Fruit fly (Drosophila melanogaster): ENCODE measurements around the gene AstCC.

The AstCC gene

dm6 chr2L:11037583-11038517 lies 47.2 kb downstream of the AstCC start:
- TF ChIP-seq CG5204 (GFP tag; optimal IDR thresholded peaks at IDR 0.05), result no peak
- TF ChIP-seq CG14711 (tag; optimal IDR thresholded peaks at IDR 0.05), result no peak
- no peak for TF ChIP-seq bab1 (GFP tag; optimal IDR thresholded peaks at IDR 0.05)
- no peak for TF ChIP-seq tj (GFP tag; optimal IDR thresholded peaks at IDR 0.05)
- TF ChIP-seq kay (GFP tag; ENCODE audit: borderline replicate concordance), result peak; percentile 27
- TF ChIP-seq CG33017 (tag; optimal IDR thresholded peaks at IDR 0.05), result no peak

dm6 chr2L:11034495-11034894 lies 50.5 kb downstream of the AstCC start, which contains the start of gene CG18666:
CG18666 (plus strand) TSS chr2L:11034795.
- TF ChIP-seq CG5204 (GFP tag; optimal IDR thresholded peaks at IDR 0.05), result no peak
- TF ChIP-seq cic (GFP tag; optimal IDR thresholded peaks at IDR 0.05), result no peak
- no peak for TF ChIP-seq Clk (GFP tag; optimal IDR thresholded peaks at IDR 0.05)
- no peak for TF ChIP-seq CG7101 (tag; optimal IDR thresholded peaks at IDR 0.05)
- TF ChIP-seq CG7045 (GFP tag; optimal IDR thresholded peaks at IDR 0.05), result no peak
- no peak for TF ChIP-seq pad (GFP tag; optimal IDR thresholded peaks at IDR 0.05)
- no peak for TF ChIP-seq ovo (GFP tag; optimal IDR thresholded peaks at IDR 0.05)
- no peak for TF ChIP-seq CG1620 (GFP tag; optimal IDR thresholded peaks at IDR 0.05)
- TF ChIP-seq Crg-1 (GFP tag; optimal IDR thresholded peaks at IDR 0.05), result no peak
